Fruit fly (Drosophila melanogaster): Measurements from ENCODE around the gene mop.

Gene mop

dm6 chr3L:14781863-14782218, 5.9 kb upstream of the mop start:
- TF ChIP-seq cyc (GFP tag; optimal IDR thresholded peaks at IDR 0.05) (no peak), Hr38 (GFP tag; optimal IDR thresholded peaks at IDR 0.05) (no peak), CG6808 (GFP tag; optimal IDR thresholded peaks at IDR 0.05) (no peak), CG10669 (GFP tag; optimal IDR thresholded peaks at IDR 0.05) (no peak), CG16779 (tag; optimal IDR thresholded peaks at IDR 0.05) (no peak)

dm6 chr3L:14781082-14781862, 5.3 kb upstream of the mop start:
- TF ChIP-seq Sox15 (GFP tag; optimal IDR thresholded peaks at IDR 0.05) = peak; percentile 53
- TF ChIP-seq esn (GFP tag; optimal IDR thresholded peaks at IDR 0.05) = peak; percentile 80
- peak; percentile 30 for TF ChIP-seq Blimp-1 (GFP tag; optimal IDR thresholded peaks at IDR 0.05)
- TF ChIP-seq eg (GFP tag; IDR thresholded peaks at IDR 0.05) = peak; percentile 68
- no peak for TF ChIP-seq Eip93F (GFP tag; optimal IDR thresholded peaks at IDR 0.05)
- TF ChIP-seq net (GFP tag; optimal IDR thresholded peaks at IDR 0.05) = peak; percentile 56
- TF ChIP-seq CG10631 (GFP tag; optimal IDR thresholded peaks at IDR 0.05) = peak; percentile 66
- peak; percentile 51 for TF ChIP-seq CG15336 (GFP tag; IDR thresholded peaks at IDR 0.05)
- TF ChIP-seq Gug (GFP tag; IDR thresholded peaks at IDR 0.05) = no peak
- TF ChIP-seq CG6163 (GFP tag; IDR thresholded peaks at IDR 0.05) = peak; percentile 80
- peak; percentile 89 to 96 for TF ChIP-seq ss (GFP tag; optimal IDR thresholded peaks at IDR 0.05)
- TF ChIP-seq CG4318 (GFP tag; optimal IDR thresholded peaks at IDR 0.05) = peak; percentile 13
- TF ChIP-seq OdsH (GFP tag; optimal IDR thresholded peaks at IDR 0.05) = peak; percentile 63
- peak; percentile 52 for TF ChIP-seq lz (GFP tag; optimal IDR thresholded peaks at IDR 0.05)
- peak; percentile 89 for TF ChIP-seq CG6854 (GFP tag; optimal IDR thresholded peaks at IDR 0.05)
- TF ChIP-seq fd85E (GFP tag; optimal IDR thresholded peaks at IDR 0.05) = peak; percentile 19
- peak; percentile 54 for TF ChIP-seq Sox14 (GFP tag; optimal IDR thresholded peaks at IDR 0.05)
- peak; percentile 87 for TF ChIP-seq Eip78C (GFP tag)
- peak; percentile 68 for TF ChIP-seq dsx (GFP tag; optimal IDR thresholded peaks at IDR 0.05; ENCODE audit: poor library complexity, severe bottlenecking)
- peak; percentile 82 for TF ChIP-seq Lpt (GFP tag; optimal IDR thresholded peaks at IDR 0.05)
- TF ChIP-seq CG11294 (GFP tag; IDR thresholded peaks at IDR 0.05) = no peak
- peak; percentile 39 for TF ChIP-seq CG3032 (tag; optimal IDR thresholded peaks at IDR 0.05)
- TF ChIP-seq CG3919 (GFP tag; optimal IDR thresholded peaks at IDR 0.05) = peak; percentile 67
- peak; percentile 53 for TF ChIP-seq CG11762 (GFP tag; optimal IDR thresholded peaks at IDR 0.05; ENCODE audit: insufficient read depth)
- peak; percentile 72 for TF ChIP-seq CG34406 (GFP tag; optimal IDR thresholded peaks at IDR 0.05)
- peak; percentile 43 for TF ChIP-seq CG10669 (GFP tag; optimal IDR thresholded peaks at IDR 0.05)
- peak; percentile 38 for TF ChIP-seq Sox102F (GFP tag; optimal IDR thresholded peaks at IDR 0.05)
- no peak for TF ChIP-seq Smox (GFP tag; optimal IDR thresholded peaks at IDR 0.05)
- TF ChIP-seq fd59A (GFP tag; optimal IDR thresholded peaks at IDR 0.05) = no peak
- peak; percentile 63 for TF ChIP-seq acj6 (GFP tag; optimal IDR thresholded peaks at IDR 0.05)
- peak; percentile 33 for TF ChIP-seq Ets21C (GFP tag; optimal IDR thresholded peaks at IDR 0.05)
- peak; percentile 88 for TF ChIP-seq fkh (GFP tag; optimal IDR thresholded peaks at IDR 0.05)
- peak; percentile 51 to 70 for TF ChIP-seq salr (GFP tag; optimal IDR thresholded peaks at IDR 0.05)
- TF ChIP-seq CG8319 (GFP tag; optimal IDR thresholded peaks at IDR 0.05) = peak; percentile 55
- peak; percentile 58 for TF ChIP-seq topi (GFP tag; optimal IDR thresholded peaks at IDR 0.05)
- peak; percentile 59 for TF ChIP-seq CG16779 (tag; optimal IDR thresholded peaks at IDR 0.05)
- TF ChIP-seq CG6792 (GFP tag; optimal IDR thresholded peaks at IDR 0.05) = peak; percentile 65
- peak; percentile 46 for TF ChIP-seq vri (GFP tag; optimal IDR thresholded peaks at IDR 0.05)
- TF ChIP-seq Hr39 (GFP tag; optimal IDR thresholded peaks at IDR 0.05) = peak; percentile 56
- no peak for TF ChIP-seq dac (GFP tag; optimal IDR thresholded peaks at IDR 0.05)
- peak; percentile 62 for TF ChIP-seq Eip75B (GFP tag; optimal IDR thresholded peaks at IDR 0.05)
- peak; percentile 52 for TF ChIP-seq CG6276 (GFP tag; optimal IDR thresholded peaks at IDR 0.05)
- peak; percentile 5 for TF ChIP-seq Ets96B (tag; optimal IDR thresholded peaks at IDR 0.05)
- peak; percentile 84 for TF ChIP-seq CG9139 (GFP tag; optimal IDR thresholded peaks at IDR 0.05)
- TF ChIP-seq CG6808 (GFP tag; optimal IDR thresholded peaks at IDR 0.05) = peak; percentile 78
- TF ChIP-seq achi (GFP tag; optimal IDR thresholded peaks at IDR 0.05) = peak; percentile 53

Measured in whole organism, prepupa.